Fruit fly (Drosophila melanogaster): Measurements from ENCODE around the gene SF2.

SF2 gene

DNA sequence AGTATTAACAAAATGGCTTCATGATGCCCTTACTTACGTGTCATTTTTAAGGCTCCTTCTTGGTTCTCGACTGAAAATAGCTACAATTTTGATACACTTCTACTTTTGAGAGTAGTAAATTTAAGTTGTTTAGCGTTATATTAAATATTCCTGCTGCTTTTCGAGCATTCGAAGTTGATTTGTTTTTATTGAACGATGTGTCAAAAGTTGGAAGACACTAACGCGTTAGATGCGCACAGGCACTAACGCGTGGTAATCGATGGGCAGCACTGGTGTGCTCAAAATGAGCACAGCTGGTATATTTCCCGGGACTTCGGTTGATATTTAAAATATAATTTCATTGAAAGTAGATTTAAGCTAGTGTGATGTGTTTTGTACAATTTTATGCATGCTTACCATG, 17.3 kb upstream of the SF2 start, which contains the start of gene CG17931 (continued):
- TF ChIP-seq insv (GFP tag; optimal IDR thresholded peaks at IDR 0.05) = no peak
- peak; percentile 79 for TF ChIP-seq phol (tag; optimal IDR thresholded peaks at IDR 0.05)
- TF ChIP-seq Taf1 (GFP tag; IDR thresholded peaks at IDR 0.05) = no peak
- TF ChIP-seq Stat92E (GFP tag; optimal IDR thresholded peaks at IDR 0.05) = peak in 1 of 3 experiments; percentile 55
- TF ChIP-seq Meics (GFP tag; optimal IDR thresholded peaks at IDR 0.05) = no peak
- no peak for TF ChIP-seq Optix (GFP tag; IDR thresholded peaks at IDR 0.05)
- no peak for TF ChIP-seq ac (GFP tag; optimal IDR thresholded peaks at IDR 0.05)
- TF ChIP-seq lab (GFP tag; optimal IDR thresholded peaks at IDR 0.05) = no peak
- no peak; the same call in 2 of the 3 replicates for TF ChIP-seq knrl (GFP tag; IDR thresholded peaks at IDR 0.05; ENCODE audit: partially characterized antibody)
- TF ChIP-seq abd-A (tag; optimal IDR thresholded peaks at IDR 0.05) = no peak
- peak; percentile 86 for TF ChIP-seq CG1603 (tag; optimal IDR thresholded peaks at IDR 0.05)
- TF ChIP-seq pb (GFP tag; optimal IDR thresholded peaks at IDR 0.05) = no peak
- peak; percentile 27 for TF ChIP-seq Sin3A (optimal IDR thresholded peaks at IDR 0.05)
- TF ChIP-seq CG1602 (GFP tag; optimal IDR thresholded peaks at IDR 0.05) = no peak
- peak; percentile 82 for TF ChIP-seq Ets97D (GFP tag; optimal IDR thresholded peaks at IDR 0.05)
- peak; percentile 68 for TF ChIP-seq CG15601 (tag; optimal IDR thresholded peaks at IDR 0.05)
- TF ChIP-seq CG10267 (tag; optimal IDR thresholded peaks at IDR 0.05) = peak; percentile 42
- peak; percentile 8 for TF ChIP-seq grn (GFP tag; optimal IDR thresholded peaks at IDR 0.05)
- TF ChIP-seq Pdp1 (GFP tag; optimal IDR thresholded peaks at IDR 0.05) = peak in 1 of 2 experiments; percentile 58
- TF ChIP-seq ham (GFP tag; IDR thresholded peaks at IDR 0.05) = no peak
- peak; percentile 20 for TF ChIP-seq zen (tag; optimal IDR thresholded peaks at IDR 0.05)
- no peak for TF ChIP-seq CG18011 (GFP tag; optimal IDR thresholded peaks at IDR 0.05)
- TF ChIP-seq Dip2 (GFP tag; IDR thresholded peaks at IDR 0.05) = no peak
- TF ChIP-seq CG33557 (GFP tag; optimal IDR thresholded peaks at IDR 0.05) = no peak
- no peak for TF ChIP-seq CG6254 (GFP tag; optimal IDR thresholded peaks at IDR 0.05)
- TF ChIP-seq scrt (GFP tag; optimal IDR thresholded peaks at IDR 0.05) = no peak
- peak; percentile 90 for TF ChIP-seq stwl (tag; optimal IDR thresholded peaks at IDR 0.05)
- TF ChIP-seq gcm (GFP tag; optimal IDR thresholded peaks at IDR 0.05) = peak; percentile 1
- peak; percentile 2 for TF ChIP-seq dm (GFP tag; optimal IDR thresholded peaks at IDR 0.05)
- TF ChIP-seq CG10979 (tag; optimal IDR thresholded peaks at IDR 0.05) = no peak
- TF ChIP-seq dmrt11E (tag; optimal IDR thresholded peaks at IDR 0.05) = no peak
- peak; percentile 32; the same call in 1 of the 2 replicates for TF ChIP-seq CG3847 (GFP tag; IDR thresholded peaks at IDR 0.05)
- no peak for TF ChIP-seq mld (GFP tag; IDR thresholded peaks at IDR 0.05; ENCODE audit: partially characterized antibody)
- peak; percentile 93 for TF ChIP-seq Myb (GFP tag; optimal IDR thresholded peaks at IDR 0.05)
- TF ChIP-seq CG30431 (GFP tag; optimal IDR thresholded peaks at IDR 0.05) = no peak
- TF ChIP-seq CG10654 (GFP tag; optimal IDR thresholded peaks at IDR 0.05) = no peak
- no peak for TF ChIP-seq wek (GFP tag; optimal IDR thresholded peaks at IDR 0.05)
- TF ChIP-seq Dp (GFP tag; optimal IDR thresholded peaks at IDR 0.05) = peak; percentile 88
- TF ChIP-seq jumu (GFP tag; optimal IDR thresholded peaks at IDR 0.05) = no peak
- TF ChIP-seq inv (GFP tag; IDR thresholded peaks at IDR 0.05; ENCODE audit: partially characterized antibody) = no peak
- TF ChIP-seq pnt (GFP tag; optimal IDR thresholded peaks at IDR 0.05) = no peak
- no peak for TF ChIP-seq CG12219 (GFP tag; optimal IDR thresholded peaks at IDR 0.05)
- TF ChIP-seq tap (tag; optimal IDR thresholded peaks at IDR 0.05) = peak; percentile 31
- peak; percentile 64 for TF ChIP-seq ewg (GFP tag; optimal IDR thresholded peaks at IDR 0.05)
- peak; percentile 83 for TF ChIP-seq Med (GFP tag)
- no peak for TF ChIP-seq jing (GFP tag; optimal IDR thresholded peaks at IDR 0.05)
- no peak for TF ChIP-seq Scr (GFP tag; IDR thresholded peaks at IDR 0.05; ENCODE audit: partially characterized antibody)
- TF ChIP-seq CG18619 (GFP tag; optimal IDR thresholded peaks at IDR 0.05) = no peak
- no peak for TF ChIP-seq Gug (GFP tag; IDR thresholded peaks at IDR 0.05)
- TF ChIP-seq vfl (GFP tag; optimal IDR thresholded peaks at IDR 0.05) = peak; percentile 21
